Worm (Caenorhabditis elegans) whole organism, L3 larva: Measurements from ENCODE around the gene tag-329.

ENCODE experiments used
- R02D3.7 ChIP-seq: fragments of 150-350 bp; optimal IDR thresholded peaks from 2 replicates; lab custom pipeline; 2014; ENCODE audit warnings: missing biosample characterization, missing genetic modification characterization
- ZK546.5 ChIP-seq: sonication (generic microtip); optimal IDR thresholded peaks from 2 replicates; lab custom pipeline; 2017; ENCODE audit warnings: missing biosample characterization, missing genetic modification characterization
- aly-2 ChIP-seq: fragments of 150-350 bp; optimal IDR thresholded peaks from 2 replicates; lab custom pipeline; 2014; ENCODE audit warnings: missing biosample characterization, missing genetic modification characterization
- ama-1 ChIP-seq: fragments of 150-350 bp; optimal IDR thresholded peaks from 2 replicates; lab custom pipeline; 2018
- ceh-16 ChIP-seq: sonication (generic microtip); optimal IDR thresholded peaks from 2 replicates; lab custom pipeline; 2017; ENCODE audit warnings: missing biosample characterization, missing genetic modification characterization
- ceh-28 ChIP-seq: fragments of 150-350 bp; optimal IDR thresholded peaks from 2 replicates; lab custom pipeline; 2014; ENCODE audit warnings: missing biosample characterization, missing genetic modification reagents, missing genetic modification characterization
- ceh-82 ChIP-seq: fragments of 150-350 bp; optimal IDR thresholded peaks from 2 replicates; lab custom pipeline; 2014; ENCODE audit warnings: missing biosample characterization, missing genetic modification characterization
- ceh-9 ChIP-seq: sonication (generic microtip); optimal IDR thresholded peaks from 2 replicates; lab custom pipeline; 2018; ENCODE audit warnings: missing biosample characterization, missing genetic modification characterization
- daf-12 ChIP-seq: fragments of 150-350 bp; optimal IDR thresholded peaks from 2 replicates; lab custom pipeline; 2014; ENCODE audit warnings: missing biosample characterization, missing genetic modification reagents, missing genetic modification characterization
- egl-27 ChIP-seq: sonication (generic microtip); optimal IDR thresholded peaks from 4 replicates; lab custom pipeline; 2017; ENCODE audit warnings: missing biosample characterization, missing genetic modification reagents, missing genetic modification characterization
- egl-5 ChIP-seq: fragments of 150-350 bp; optimal IDR thresholded peaks from 2 replicates; lab custom pipeline; 2017; ENCODE audit warnings: missing biosample characterization, missing genetic modification reagents, missing genetic modification characterization, inconsistent platforms
- elt-1 ChIP-seq: fragments of 150-350 bp; optimal IDR thresholded peaks from 2 replicates; lab custom pipeline; 2014; ENCODE audit warnings: missing biosample characterization, missing genetic modification characterization
- elt-2 ChIP-seq: sonication (generic microtip); optimal IDR thresholded peaks from 2 replicates; lab custom pipeline; 2016; ENCODE audit warnings: missing genetic modification reagents, mild to moderate bottlenecking, missing genetic modification characterization, missing compliant biosample characterization
- elt-3 ChIP-seq, 3 experiments: fragments of 150-350 bp in 1 of 3; sonication (generic microtip) in 2 of 3; optimal IDR thresholded peaks; 2 replicates in 2 of 3; 4 replicates in 1 of 3; lab custom pipeline; 2014 to 2017; ENCODE audit warnings: missing biosample characterization in 3 of 3, missing genetic modification characterization in 3 of 3
- eor-1 ChIP-seq, 2 experiments: fragments of 150-350 bp; optimal IDR thresholded peaks; 2 replicates each; lab custom pipeline; 2014 to 2018; ENCODE audit warnings: missing biosample characterization in 2 of 2, missing genetic modification characterization in 2 of 2
- fkh-10 ChIP-seq: sonication (generic microtip); optimal IDR thresholded peaks from 2 replicates; lab custom pipeline; 2017; ENCODE audit warnings: missing biosample characterization, missing genetic modification reagents, missing genetic modification characterization
- fkh-2 ChIP-seq: fragments of 150-350 bp; optimal IDR thresholded peaks from 2 replicates; lab custom pipeline; 2014; ENCODE audit warnings: missing biosample characterization, missing genetic modification reagents, missing genetic modification characterization
- fos-1 ChIP-seq: fragments of 150-350 bp; optimal IDR thresholded peaks from 2 replicates; lab custom pipeline; 2014; ENCODE audit warnings: missing biosample characterization, missing genetic modification characterization
- hmg-11 ChIP-seq: sonication (generic microtip); optimal IDR thresholded peaks from 2 replicates; lab custom pipeline; 2016; ENCODE audit warnings: missing genetic modification characterization, missing compliant biosample characterization
- jun-1 ChIP-seq: fragments of 150-350 bp; optimal IDR thresholded peaks from 2 replicates; lab custom pipeline; 2014; ENCODE audit warnings: missing biosample characterization, missing genetic modification reagents, missing genetic modification characterization
- lin-15B ChIP-seq: fragments of 150-350 bp; optimal IDR thresholded peaks from 2 replicates; lab custom pipeline; 2014; ENCODE audit warnings: missing biosample characterization, missing genetic modification characterization
- lin-39 ChIP-seq: fragments of 150-350 bp; optimal IDR thresholded peaks from 2 replicates; lab custom pipeline; 2018; ENCODE audit warnings: missing biosample characterization, missing genetic modification reagents, missing genetic modification characterization
- lsy-12 ChIP-seq: sonication (generic microtip); optimal IDR thresholded peaks from 2 replicates; lab custom pipeline; 2016; ENCODE audit warnings: mild to moderate bottlenecking, missing genetic modification characterization, missing compliant biosample characterization
- mdl-1 ChIP-seq: fragments of 150-350 bp; optimal IDR thresholded peaks from 2 replicates; lab custom pipeline; 2014; ENCODE audit warnings: missing biosample characterization, missing genetic modification characterization
- mml-1 ChIP-seq: fragments of 150-350 bp; sonication (generic microtip); optimal IDR thresholded peaks from 3 replicates; lab custom pipeline; 2014; ENCODE audit warnings: missing biosample characterization, missing genetic modification characterization
- nfya-1 ChIP-seq: sonication (generic microtip); optimal IDR thresholded peaks from 2 replicates; lab custom pipeline; 2017; ENCODE audit warnings: missing genetic modification characterization, mild to moderate bottlenecking, missing compliant biosample characterization, antibody characterized with exemption, moderate library complexity; ENCODE audit not compliant: insufficient read depth
- nhr-12 ChIP-seq: fragments of 150-350 bp; optimal IDR thresholded peaks from 2 replicates; lab custom pipeline; 2014; ENCODE audit warnings: missing biosample characterization, missing genetic modification characterization
- nhr-23 ChIP-seq: fragments of 150-350 bp; optimal IDR thresholded peaks from 2 replicates; lab custom pipeline; 2014; ENCODE audit warnings: missing biosample characterization, missing genetic modification reagents, missing genetic modification characterization
- nhr-237 ChIP-seq: fragments of 150-350 bp; optimal IDR thresholded peaks from 2 replicates; lab custom pipeline; 2014; ENCODE audit warnings: missing biosample characterization, missing genetic modification characterization
- nhr-25 ChIP-seq: sonication (generic microtip); optimal IDR thresholded peaks from 2 replicates; lab custom pipeline; 2017; ENCODE audit warnings: missing biosample characterization, missing genetic modification characterization
- nhr-28 ChIP-seq: fragments of 150-350 bp; optimal IDR thresholded peaks from 2 replicates; lab custom pipeline; 2014; ENCODE audit warnings: missing biosample characterization, missing genetic modification characterization
- nhr-43 ChIP-seq: sonication (generic microtip); optimal IDR thresholded peaks from 2 replicates; lab custom pipeline; 2016; ENCODE audit warnings: mild to moderate bottlenecking, missing genetic modification characterization, missing compliant biosample characterization; ENCODE audit not compliant: poor library complexity, severe bottlenecking
- nhr-67 ChIP-seq: fragments of 150-350 bp; optimal IDR thresholded peaks from 2 replicates; lab custom pipeline; 2014; ENCODE audit warnings: missing biosample characterization, missing genetic modification characterization
- nhr-76 ChIP-seq: fragments of 150-350 bp; sonication (generic microtip); optimal IDR thresholded peaks from 5 replicates; lab custom pipeline; 2014; ENCODE audit warnings: missing biosample characterization, missing genetic modification characterization
- nhr-77 ChIP-seq: fragments of 150-350 bp; optimal IDR thresholded peaks from 2 replicates; lab custom pipeline; 2014; ENCODE audit warnings: missing biosample characterization, missing genetic modification characterization
- pha-4 ChIP-seq: fragments of 150-350 bp; optimal IDR thresholded peaks from 2 replicates; lab custom pipeline; 2014; ENCODE audit warnings: missing biosample characterization, missing genetic modification reagents, missing genetic modification characterization
- pqm-1 ChIP-seq: fragments of 150-350 bp; optimal IDR thresholded peaks from 2 replicates; lab custom pipeline; 2017; ENCODE audit warnings: missing biosample characterization, missing genetic modification characterization, inconsistent platforms
- sea-2 ChIP-seq: fragments of 150-350 bp; sonication (generic microtip); optimal IDR thresholded peaks from 4 replicates; lab custom pipeline; 2014; ENCODE audit warnings: missing biosample characterization, missing genetic modification reagents, missing genetic modification characterization
- skn-1 ChIP-seq: fragments of 150-350 bp; optimal IDR thresholded peaks from 2 replicates; lab custom pipeline; 2014; ENCODE audit warnings: missing biosample characterization, missing genetic modification characterization
- snpc-4 ChIP-seq: fragments of 150-350 bp; optimal IDR thresholded peaks from 2 replicates; lab custom pipeline; 2014; ENCODE audit warnings: missing biosample characterization, missing genetic modification characterization
- tbx-2 ChIP-seq: sonication (generic microtip); optimal IDR thresholded peaks from 2 replicates; lab custom pipeline; 2016; ENCODE audit warnings: mild to moderate bottlenecking, missing genetic modification characterization, missing compliant biosample characterization
- unc-39 ChIP-seq: sonication (generic microtip); optimal IDR thresholded peaks from 4 replicates; lab custom pipeline; 2017; ENCODE audit warnings: missing biosample characterization, missing genetic modification characterization
- unc-62 ChIP-seq: fragments of 150-350 bp; sonication (generic microtip); optimal IDR thresholded peaks from 4 replicates; lab custom pipeline; 2014; ENCODE audit warnings: missing biosample characterization, missing genetic modification reagents, missing genetic modification characterization
- zag-1 ChIP-seq: fragments of 150-350 bp; optimal IDR thresholded peaks from 2 replicates; lab custom pipeline; 2014; ENCODE audit warnings: missing biosample characterization, missing genetic modification characterization
- ztf-11 ChIP-seq: fragments of 150-350 bp; optimal IDR thresholded peaks from 2 replicates; lab custom pipeline; 2014; ENCODE audit warnings: missing biosample characterization, missing genetic modification characterization
- ztf-4 ChIP-seq: fragments of 150-350 bp; optimal IDR thresholded peaks from 2 replicates; lab custom pipeline; 2014; ENCODE audit warnings: missing biosample characterization, missing genetic modification characterization

The tag-329 gene

DNA sequence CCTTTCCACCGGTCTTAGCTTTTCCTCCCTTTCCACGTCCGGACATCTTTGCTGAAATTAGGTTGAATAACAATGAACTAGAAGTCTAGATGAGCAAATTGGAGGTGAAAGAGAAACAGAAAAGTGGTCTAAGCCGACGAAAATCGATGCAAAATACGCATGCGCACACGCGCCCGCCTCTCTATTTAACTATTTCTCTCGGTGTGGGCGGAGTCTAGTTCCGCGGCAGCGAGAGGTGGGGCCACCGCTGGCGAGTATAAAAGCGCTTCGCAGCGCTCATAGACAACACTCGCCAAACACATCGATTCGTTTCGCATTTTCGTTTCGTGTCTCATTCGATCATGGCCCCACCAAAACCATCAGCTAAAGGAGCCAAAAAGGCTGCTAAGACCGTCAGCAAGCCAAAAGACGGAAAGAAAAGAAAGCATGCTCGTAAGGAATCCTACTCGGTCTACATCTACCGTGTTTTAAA, 10.6 kb downstream of the tag-329 start, which contains the start of the genes his-35 and his-41 (continued):
- peak; percentile 7 for TF ChIP-seq ceh-28 (tag; lab: Kevin White, UChicago)
- no peak for TF ChIP-seq sea-2 (GFP tag; lab: Kevin White, UChicago)
- no peak for TF ChIP-seq egl-5
- TF ChIP-seq nhr-12 (tag; lab: Kevin White, UChicago), result no peak
- TF ChIP-seq nhr-237 (tag; lab: Kevin White, UChicago), result no peak
- no peak for TF ChIP-seq eor-1 (tag; optimal IDR thresholded peaks at IDR 0.05; lab: Kevin White, UChicago)
- TF ChIP-seq elt-3 (tag; optimal IDR thresholded peaks at IDR 0.05; lab: Kevin White, UChicago), result no peak
- TF ChIP-seq ztf-4 (tag; lab: Kevin White, UChicago), result no peak
- TF ChIP-seq lin-39 (tag; lab: Kevin White, UChicago), result peak; percentile 57
- no peak for TF ChIP-seq nhr-77 (tag; lab: Kevin White, UChicago)
- TF ChIP-seq nhr-25 (tag; lab: Kevin White, UChicago), result peak; percentile 77
- no peak for TF ChIP-seq R02D3.7 (tag; lab: Kevin White, UChicago)
- peak; percentile 37 for TF ChIP-seq lin-15B (tag; lab: Kevin White, UChicago)

DNA sequence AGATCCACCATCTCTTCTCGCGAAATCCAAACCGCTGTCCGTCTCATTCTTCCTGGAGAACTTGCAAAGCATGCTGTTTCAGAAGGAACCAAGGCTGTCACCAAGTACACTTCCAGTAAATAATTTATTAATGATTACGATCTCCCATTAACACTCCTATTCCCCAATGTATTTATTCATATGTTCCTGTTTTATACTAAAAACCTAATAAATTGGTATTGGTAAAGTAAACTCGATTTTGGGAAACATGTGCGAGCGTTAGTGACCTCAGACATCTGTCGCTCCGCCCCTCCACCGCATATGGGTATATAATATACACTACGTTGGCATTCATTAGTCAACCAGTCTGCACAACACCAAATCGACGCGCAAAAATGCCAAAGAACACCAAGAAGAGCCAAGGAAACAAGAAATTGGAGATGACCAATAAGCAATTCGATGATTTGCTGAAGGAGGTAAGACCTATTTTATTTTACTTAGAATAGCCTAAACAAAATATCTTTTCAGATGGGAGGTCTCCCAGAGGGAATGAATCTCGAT, 11.4 kb downstream of the tag-329 start, which contains the start of gene C50F4.6:
TSS of gene C50F4.6 (plus strand) at position 51 of the 540 bp plus-strand sequence.
- TF ChIP-seq nhr-28 (tag; lab: Kevin White, UChicago) (no peak), ama-1 (lab: Kevin White, UChicago) (peak; percentile 48)

DNA sequence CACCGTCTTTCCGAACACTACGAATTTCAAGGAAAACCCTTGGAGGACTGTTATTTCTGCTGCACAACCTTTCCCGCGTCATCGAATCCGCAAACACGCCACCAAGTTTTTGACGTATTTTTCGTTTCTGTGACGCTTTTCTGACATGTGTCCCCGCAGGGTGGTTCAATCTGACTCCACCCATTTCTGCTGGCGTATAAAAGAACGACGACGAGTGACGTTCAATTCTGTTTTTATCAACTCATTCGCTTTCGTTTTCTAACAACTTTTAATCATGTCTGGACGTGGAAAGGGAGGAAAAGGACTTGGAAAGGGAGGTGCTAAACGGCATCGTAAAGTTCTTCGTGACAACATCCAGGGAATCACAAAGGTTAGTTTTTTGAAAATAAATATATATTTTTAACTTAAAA, 12.1 kb downstream of the tag-329 start, which contains the start of gene his-37:
TSS of gene his-37 (plus strand) at position 246 of the 410 bp plus-strand sequence.
- TF ChIP-seq aly-2 (tag; lab: Kevin White, UChicago) (peak; percentile 64), ceh-82 (tag; lab: Kevin White, UChicago) (peak; percentile 92), pqm-1 (tag; lab: Kevin White, UChicago) (peak; percentile 90), eor-1 (tag; optimal IDR thresholded peaks at IDR 0.05; lab: Kevin White, UChicago) (peak; percentile 84 to 86), ztf-11 (tag; lab: Kevin White, UChicago) (peak; percentile 40), ceh-16 (tag; lab: Kevin White, UChicago) (peak; percentile 72), nhr-237 (tag; lab: Kevin White, UChicago) (no peak), snpc-4 (tag; lab: Kevin White, UChicago) (peak; percentile 96), nhr-25 (tag; lab: Kevin White, UChicago) (peak; percentile 100), ama-1 (lab: Kevin White, UChicago) (peak; percentile 88), nhr-76 (tag; lab: Kevin White, UChicago) (peak; percentile 92), daf-12 (tag; lab: Kevin White, UChicago) (no peak), elt-3 (tag; optimal IDR thresholded peaks at IDR 0.05; lab: Kevin White, UChicago) (peak; percentile 76 to 98 (median 96)), ceh-9 (no peak), fkh-10 (peak; percentile 99), ztf-4 (tag; lab: Kevin White, UChicago) (peak; percentile 91), nhr-43 (tag; lab: Kevin White, UChicago) (peak; percentile 98), mml-1 (no peak), ceh-28 (tag; lab: Kevin White, UChicago) (peak; percentile 92), nfya-1 (tag; lab: Kevin White, UChicago) (peak; percentile 98), unc-62 (GFP tag; lab: Kevin White, UChicago) (peak; percentile 97), R02D3.7 (tag; lab: Kevin White, UChicago) (peak; percentile 89), unc-39 (tag; lab: Kevin White, UChicago) (no peak), lin-15B (tag; lab: Kevin White, UChicago) (peak; percentile 95), elt-2 (tag; lab: Kevin White, UChicago) (peak; percentile 94), egl-27 (tag; lab: Kevin White, UChicago) (peak; percentile 90), skn-1 (tag; lab: Kevin White, UChicago) (peak; percentile 89), lin-39 (tag; lab: Kevin White, UChicago) (peak; percentile 97), sea-2 (GFP tag; lab: Kevin White, UChicago) (peak; percentile 94), zag-1 (tag; lab: Kevin White, UChicago) (peak; percentile 86), fos-1 (peak; percentile 95), ZK546.5 (tag; lab: Kevin White, UChicago) (peak; percentile 44), tbx-2 (tag; lab: Kevin White, UChicago) (peak; percentile 97), nhr-12 (tag; lab: Kevin White, UChicago) (no peak), mdl-1 (peak; percentile 52), nhr-28 (tag; lab: Kevin White, UChicago) (peak; percentile 71), jun-1 (peak; percentile 98), egl-5 (peak; percentile 87), lsy-12 (tag; lab: Kevin White, UChicago) (peak; percentile 99), hmg-11 (tag; lab: Kevin White, UChicago) (peak; percentile 91), nhr-23 (tag; lab: Kevin White, UChicago) (peak; percentile 100), nhr-67 (tag; lab: Kevin White, UChicago) (no peak), pha-4 (tag; lab: Kevin White, UChicago) (peak; percentile 98), fkh-2 (tag; lab: Kevin White, UChicago) (peak; percentile 73), nhr-77 (tag; lab: Kevin White, UChicago) (peak; percentile 92), elt-1 (tag; lab: Kevin White, UChicago) (peak; percentile 88)
